Worm (Caenorhabditis elegans): ENCODE data around the gene W03F9.4.

W03F9.4 gene

DNA sequence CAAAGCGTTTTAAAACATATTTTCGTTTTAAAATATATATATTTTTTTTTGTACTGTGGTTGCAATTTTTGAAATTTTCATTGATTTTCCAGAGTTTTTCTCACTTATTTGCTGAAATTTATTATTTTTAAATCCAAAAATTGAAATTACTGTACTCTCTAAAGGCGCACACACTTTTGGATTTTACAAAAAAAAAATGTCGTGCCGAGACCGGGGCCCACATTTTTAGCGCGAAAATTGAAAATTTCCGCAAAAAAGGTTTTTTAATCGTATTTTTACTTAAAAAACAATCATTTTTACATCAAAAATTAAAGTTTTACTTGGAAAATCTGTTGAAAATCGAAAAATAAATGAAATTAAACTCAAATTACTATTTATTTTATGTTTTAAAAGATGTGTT is 33.9 kb upstream of the W03F9.4 start:
- TF ChIP-seq ztf-25 (GFP tag; IDR thresholded peaks at IDR 0.05) (no peak), F22D6.2 (tag; optimal IDR thresholded peaks at IDR 0.05) (no peak), sptf-2 (GFP tag; optimal IDR thresholded peaks at IDR 0.05) (no peak), madf-6 (GFP tag; IDR thresholded peaks at IDR 0.05) (peak; percentile 60), madf-8 (GFP tag; conservative IDR thresholded peaks at IDR 0.05) (0 out of 2 replicates have a peak, but pooled peaks have one; percentile 31), F10E7.11 (tag; optimal IDR thresholded peaks at IDR 0.05) (no peak), F33H1.4 (GFP tag; IDR thresholded peaks at IDR 0.05) (peak; percentile 73), ceh-100 (GFP tag; IDR thresholded peaks at IDR 0.05) (no peak), hlh-12 (tag; optimal IDR thresholded peaks at IDR 0.05) (no peak), unc-130 (GFP tag; optimal IDR thresholded peaks at IDR 0.05) (no peak), efl-1 (GFP tag; optimal IDR thresholded peaks at IDR 0.05) (peak; percentile 21), ceh-91 (GFP tag; IDR thresholded peaks at IDR 0.05) (peak; percentile 55; the same call in 1 of the 2 replicates), lin-54 (GFP tag; optimal IDR thresholded peaks at IDR 0.05) (no peak), lsl-1 (GFP tag; optimal IDR thresholded peaks at IDR 0.05) (peak; percentile 65), K12H6.12 (tag; optimal IDR thresholded peaks at IDR 0.05) (no peak), D2030.7 (GFP tag; IDR thresholded peaks at IDR 0.05) (peak; percentile 34; the same call in 1 of the 2 replicates)

DNA sequence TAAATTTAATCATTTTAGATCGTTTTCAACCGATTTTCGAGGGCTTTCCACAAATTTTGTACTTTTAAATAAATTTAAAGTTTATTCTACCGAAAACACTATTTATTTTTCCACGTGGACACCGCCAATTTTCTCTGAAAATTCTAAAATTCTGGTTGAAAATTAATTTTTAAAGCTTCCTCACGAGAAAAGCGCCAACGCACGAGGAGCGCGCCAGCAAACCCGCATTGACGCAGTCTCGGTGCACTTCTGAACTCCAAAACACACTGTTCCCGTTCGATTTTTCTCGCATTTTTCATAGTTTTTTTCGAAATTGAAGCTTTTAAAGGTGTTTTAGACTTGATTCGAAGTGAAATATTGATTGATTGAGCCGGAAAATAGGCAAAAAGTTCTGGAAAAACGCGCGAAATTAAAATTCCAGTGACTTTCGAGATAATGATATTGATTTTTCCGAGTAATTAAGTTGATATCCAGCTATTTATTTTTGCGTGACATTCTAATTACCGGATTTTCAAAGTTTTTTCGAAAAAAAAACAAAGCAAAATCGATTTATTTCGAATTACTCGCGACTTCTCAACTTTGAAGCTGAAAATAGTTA is 25.8 kb upstream of the W03F9.4 start, which contains the start of gene cul-3:
cul-3 (plus strand) TSS at position 548 of the 598 bp plus-strand sequence.
- TF ChIP-seq F57A8.1 (GFP tag; optimal IDR thresholded peaks at IDR 0.05) = no peak
- peak; percentile 22 for TF ChIP-seq snpc-3.4 (tag; optimal IDR thresholded peaks at IDR 0.05)
- TF ChIP-seq cebp-1 (GFP tag; IDR thresholded peaks at IDR 0.05) = no peak
- TF ChIP-seq cebp-1 (tag; optimal IDR thresholded peaks at IDR 0.05) = peak; percentile 49
- 0 out of 2 replicates have a peak, but pooled peaks have one; percentile 11 for TF ChIP-seq hmg-1.2 (GFP tag; IDR thresholded peaks at IDR 0.05)
- TF ChIP-seq nfyb-1 (GFP tag; IDR thresholded peaks at IDR 0.05) = no peak
- TF ChIP-seq lin-54 (GFP tag; optimal IDR thresholded peaks at IDR 0.05) = peak; percentile 56
- TF ChIP-seq F39B2.1 (GFP tag; IDR thresholded peaks at IDR 0.05) = no peak
- peak in 1 of 3 experiments; percentile 24 for TF ChIP-seq lin-35 (GFP tag; optimal IDR thresholded peaks at IDR 0.05)
- TF ChIP-seq lin-40 (tag; optimal IDR thresholded peaks at IDR 0.05) = peak; percentile 77
- TF ChIP-seq nfya-1 (tag; optimal IDR thresholded peaks at IDR 0.05; ENCODE audit: borderline replicate concordance, insufficient read depth) = no peak
- TF ChIP-seq snpc-4 (GFP tag; optimal IDR thresholded peaks at IDR 0.05) = no peak
- TF ChIP-seq snpc-4 (tag; optimal IDR thresholded peaks at IDR 0.05) = peak in 1 of 4 experiments; percentile 9
- no peak for TF ChIP-seq pha-4 (tag; optimal IDR thresholded peaks at IDR 0.05)
- no peak for TF ChIP-seq Y95B8A.8 (GFP tag; IDR thresholded peaks at IDR 0.05)
- peak; percentile 16 for TF ChIP-seq F49E8.2 (tag; optimal IDR thresholded peaks at IDR 0.05; ENCODE audit: insufficient read depth)
- TF ChIP-seq K11D2.4 (GFP tag; IDR thresholded peaks at IDR 0.05) = no peak
- TF ChIP-seq atf-7 (tag; optimal IDR thresholded peaks at IDR 0.05) = no peak
- TF ChIP-seq lin-26 (GFP tag; IDR thresholded peaks at IDR 0.05) = no peak
- TF ChIP-seq T07F8.4 (tag; optimal IDR thresholded peaks at IDR 0.05) = no peak
- peak; percentile 63 for TF ChIP-seq D2030.7 (GFP tag; IDR thresholded peaks at IDR 0.05)
- TF ChIP-seq tbp1 (GFP tag; optimal IDR thresholded peaks at IDR 0.05) = no peak
- TF ChIP-seq efl-1 (GFP tag; optimal IDR thresholded peaks at IDR 0.05) = peak; percentile 5
- TF ChIP-seq F52B5.7 (tag; optimal IDR thresholded peaks at IDR 0.05) = no peak
- no peak for TF ChIP-seq B0261.1 (tag; optimal IDR thresholded peaks at IDR 0.05)
- TF ChIP-seq lsl-1 (GFP tag; optimal IDR thresholded peaks at IDR 0.05) = peak; percentile 39
- TF ChIP-seq madf-10 (tag; optimal IDR thresholded peaks at IDR 0.05) = no peak
- TF ChIP-seq F33H1.4 (GFP tag; IDR thresholded peaks at IDR 0.05) = peak; percentile 29; the same call in 1 of the 2 replicates
- peak; percentile 93 for TF ChIP-seq ztf-18 (tag; optimal IDR thresholded peaks at IDR 0.05)
- TF ChIP-seq F23B12.7 (tag; optimal IDR thresholded peaks at IDR 0.05; ENCODE audit: insufficient read depth) = no peak
- TF ChIP-seq ztf-22 (GFP tag; optimal IDR thresholded peaks at IDR 0.05) = no peak
- TF ChIP-seq B0035.1 (tag; optimal IDR thresholded peaks at IDR 0.05) = no peak
- TF ChIP-seq ceh-58 (GFP tag; IDR thresholded peaks at IDR 0.05) = no peak
- no peak for TF ChIP-seq mel-28 (tag; optimal IDR thresholded peaks at IDR 0.05; ENCODE audit: borderline replicate concordance)
- TF ChIP-seq xnd-1 (tag; optimal IDR thresholded peaks at IDR 0.05) = no peak
